Worm (Caenorhabditis elegans) whole organism, late embryonic: ENCODE measurements around the gene fbxb-117.

Source experiments
- ama-1 ChIP-seq: fragments of 150-350 bp; optimal IDR thresholded peaks from 2 replicates; lab custom pipeline; 2014
- ceh-24 ChIP-seq: sonication (generic microtip); optimal IDR thresholded peaks from 2 replicates; lab custom pipeline; 2016; ENCODE audit warnings: mild to moderate bottlenecking, missing genetic modification characterization, missing compliant biosample characterization
- ceh-30 ChIP-seq: fragments of 150-350 bp; optimal IDR thresholded peaks from 2 replicates; lab custom pipeline; 2014; ENCODE audit warnings: missing biosample characterization, missing genetic modification characterization
- fkh-10 ChIP-seq: fragments of 150-350 bp; optimal IDR thresholded peaks from 2 replicates; lab custom pipeline; 2014; ENCODE audit warnings: missing biosample characterization, missing genetic modification reagents, missing genetic modification characterization
- fkh-6 ChIP-seq: sonication (generic microtip); optimal IDR thresholded peaks from 2 replicates; lab custom pipeline; 2016; ENCODE audit warnings: missing genetic modification characterization, missing compliant biosample characterization
- madf-2 ChIP-seq: sonication (generic microtip); optimal IDR thresholded peaks from 2 replicates; lab custom pipeline; 2017; ENCODE audit warnings: missing genetic modification characterization, missing compliant biosample characterization
- pat-9 ChIP-seq: fragments of 200-800 bp; sonication (Bioruptor generic); optimal IDR thresholded peaks from 2 replicates; lab custom pipeline; 2018; ENCODE audit warnings: mild to moderate bottlenecking, missing genetic modification characterization, moderate library complexity, missing compliant biosample characterization
- tbx-2 ChIP-seq: sonication (generic microtip); optimal IDR thresholded peaks from 2 replicates; lab custom pipeline; 2016; ENCODE audit warnings: missing genetic modification characterization, missing compliant biosample characterization
- ttx-3 ChIP-seq: sonication (generic microtip); optimal IDR thresholded peaks from 2 replicates; lab custom pipeline; 2016; ENCODE audit warnings: missing genetic modification reagents, missing genetic modification characterization, missing compliant biosample characterization

ce11 chrV:19262349-19262748 lies 20.1 kb upstream of the fbxb-117 start, which contains the start of gene F21D9.2:
- no peak for TF ChIP-seq fkh-10 (GFP tag; lab: Kevin White, UChicago)
- no peak for TF ChIP-seq madf-2
- TF ChIP-seq pat-9 (tag; lab: Kevin White, UChicago) = no peak
- no peak for TF ChIP-seq fkh-6 (tag; lab: Kevin White, UChicago)
- TF ChIP-seq tbx-2 (tag; lab: Kevin White, UChicago) = no peak
- no peak for TF ChIP-seq ceh-30
- no peak for TF ChIP-seq ama-1 (lab: Kevin White, UChicago)
- TF ChIP-seq ttx-3 (tag; lab: Kevin White, UChicago) = no peak
- no peak for TF ChIP-seq ceh-24
